Fruit fly (Drosophila melanogaster) whole organism, embryonic: ENCODE measurements around the gene faf.

ENCODE experiments used
- Aef1 ChIP-seq: fragments of 200-800 bp; sonication (Bioruptor generic); IDR thresholded peaks from 3 replicates; pipeline ENCODE4 v1.3.6; 2022; ENCODE audit warnings: missing biosample characterization, missing genetic modification characterization
- Antp ChIP-seq: fragments of 200-800 bp; sonication (Bioruptor generic); optimal IDR thresholded peaks from 3 replicates; lab custom pipeline; 2016; ENCODE audit warnings: missing biosample characterization, missing genetic modification characterization
- Atf-2 ChIP-seq: fragments of 200-800 bp; sonication (Bioruptor generic); optimal IDR thresholded peaks from 2 replicates; lab custom pipeline; 2016; ENCODE audit warnings: missing biosample characterization, missing genetic modification characterization
- CG10267 ChIP-seq: fragments of 200-800 bp; sonication (Bioruptor generic); optimal IDR thresholded peaks from 2 replicates; lab custom pipeline; 2018; ENCODE audit warnings: missing biosample characterization, mild to moderate bottlenecking, missing genetic modification characterization, moderate library complexity
- CG11247 ChIP-seq: fragments of 200-800 bp; sonication (Bioruptor generic); IDR thresholded peaks from 2 replicates; pipeline ENCODE4 v1.3.6; 2022; ENCODE audit warnings: missing biosample characterization, missing genetic modification characterization
- CG13775 ChIP-seq: fragments of 200-800 bp; sonication (Bioruptor generic); optimal IDR thresholded peaks from 3 replicates; lab custom pipeline; 2017; ENCODE audit warnings: missing biosample characterization, mild to moderate bottlenecking, missing genetic modification characterization
- CG14667 ChIP-seq: fragments of 200-800 bp; sonication (Bioruptor generic); IDR thresholded peaks from 2 replicates; pipeline ENCODE4 v1.3.6; 2022; ENCODE audit warnings: missing biosample characterization, missing genetic modification characterization
- CG14710 ChIP-seq: fragments of 200-800 bp; sonication (Bioruptor generic); optimal IDR thresholded peaks from 3 replicates; lab custom pipeline; 2019; ENCODE audit warnings: missing biosample characterization, mild to moderate bottlenecking, missing genetic modification characterization, moderate library complexity
- CG15601 ChIP-seq: fragments of 200-800 bp; sonication (Bioruptor generic); optimal IDR thresholded peaks from 3 replicates; lab custom pipeline; 2019; ENCODE audit warnings: missing biosample characterization, mild to moderate bottlenecking, missing genetic modification characterization, moderate library complexity
- CG1832 ChIP-seq: fragments of 200-800 bp; sonication (Bioruptor generic); optimal IDR thresholded peaks from 2 replicates; lab custom pipeline; 2017; ENCODE audit warnings: missing biosample characterization, mild to moderate bottlenecking, missing genetic modification characterization, inconsistent platforms
- CG30403 ChIP-seq: fragments of 200-800 bp; sonication (Bioruptor generic); optimal IDR thresholded peaks from 3 replicates; lab custom pipeline; 2016; ENCODE audit warnings: missing biosample characterization, missing genetic modification characterization
- CG4328 ChIP-seq: fragments of 200-800 bp; sonication (Bioruptor generic); optimal IDR thresholded peaks from 3 replicates; lab custom pipeline; 2017; ENCODE audit warnings: missing biosample characterization, missing genetic modification reagents, missing genetic modification characterization
- CG4424 ChIP-seq: fragments of 200-800 bp; sonication (Bioruptor generic); optimal IDR thresholded peaks from 3 replicates; lab custom pipeline; 2016; ENCODE audit warnings: missing biosample characterization, missing genetic modification characterization
- CG6813 ChIP-seq: fragments of 200-800 bp; sonication (Bioruptor generic); optimal IDR thresholded peaks from 2 replicates; lab custom pipeline; 2017; ENCODE audit warnings: missing biosample characterization, missing genetic modification characterization, mild to moderate bottlenecking, moderate library complexity, missing genetic modification reagents
- CG8281 ChIP-seq: fragments of 200-800 bp; sonication (Bioruptor generic); optimal IDR thresholded peaks from 2 replicates; lab custom pipeline; 2018; ENCODE audit warnings: missing biosample characterization, mild to moderate bottlenecking, missing genetic modification characterization, moderate library complexity
- CG9437 ChIP-seq: fragments of 200-800 bp; sonication (Bioruptor generic); optimal IDR thresholded peaks from 2 replicates; lab custom pipeline; 2018; ENCODE audit warnings: missing biosample characterization, mild to moderate bottlenecking, missing genetic modification characterization
- CG9609 ChIP-seq: fragments of 200-800 bp; sonication (Bioruptor generic); optimal IDR thresholded peaks from 3 replicates; lab custom pipeline; 2016; ENCODE audit warnings: missing biosample characterization, missing genetic modification characterization
- CG9727 ChIP-seq: fragments of 200-800 bp; sonication (Bioruptor generic); optimal IDR thresholded peaks from 3 replicates; lab custom pipeline; 2017; ENCODE audit warnings: missing biosample characterization, mild to moderate bottlenecking, missing genetic modification characterization
- CG9932 ChIP-seq: fragments of 200-800 bp; sonication (Bioruptor generic); IDR thresholded peaks from 2 replicates; pipeline ENCODE4 v1.3.6; 2022; ENCODE audit warnings: missing biosample characterization, missing genetic modification characterization
- Dp ChIP-seq: fragments of 200-800 bp; sonication (Bioruptor generic); optimal IDR thresholded peaks from 2 replicates; lab custom pipeline; 2018; ENCODE audit warnings: missing biosample characterization, mild to moderate bottlenecking, missing genetic modification characterization, moderate library complexity
- HLH54F ChIP-seq: fragments of 200-800 bp; sonication (Bioruptor generic); optimal IDR thresholded peaks from 3 replicates; lab custom pipeline; 2016; ENCODE audit warnings: missing biosample characterization, missing genetic modification characterization
- Max ChIP-seq: fragments of 200-800 bp; sonication (Bioruptor generic); optimal IDR thresholded peaks from 2 replicates; lab custom pipeline; 2016; ENCODE audit warnings: missing biosample characterization, mild to moderate bottlenecking, missing genetic modification characterization
- NK7.1 ChIP-seq: fragments of 200-800 bp; sonication (Bioruptor generic); optimal IDR thresholded peaks from 3 replicates; lab custom pipeline; 2016; ENCODE audit warnings: missing biosample characterization, missing genetic modification characterization
- Optix ChIP-seq: fragments of 200-800 bp; sonication (Bioruptor generic); IDR thresholded peaks from 3 replicates; pipeline ENCODE4 v1.3.6; 2022; ENCODE audit warnings: missing biosample characterization, missing genetic modification characterization
- Ptx1 ChIP-seq: fragments of 200-800 bp; sonication (Bioruptor generic); IDR thresholded peaks from 2 replicates; pipeline ENCODE4 v1.3.6; 2022; ENCODE audit warnings: missing biosample characterization, missing genetic modification characterization
- ash1 ChIP-seq: fragments of 200-800 bp; sonication (Bioruptor generic); optimal IDR thresholded peaks from 2 replicates; lab custom pipeline; 2018; ENCODE audit warnings: missing biosample characterization, mild to moderate bottlenecking, missing genetic modification characterization
- ato ChIP-seq: fragments of 200-800 bp; sonication (Bioruptor generic); IDR thresholded peaks from 2 replicates; pipeline ENCODE4 v1.3.6; 2022; ENCODE audit warnings: missing biosample characterization, missing genetic modification characterization; ENCODE audit not compliant: partially characterized antibody
- corto ChIP-seq: fragments of 200-800 bp; sonication (Bioruptor generic); optimal IDR thresholded peaks from 2 replicates; lab custom pipeline; 2016; ENCODE audit warnings: missing biosample characterization, mild to moderate bottlenecking, missing genetic modification characterization, moderate library complexity
- dmrt99B ChIP-seq: fragments of 200-800 bp; sonication (Bioruptor generic); optimal IDR thresholded peaks from 2 replicates; lab custom pipeline; 2018; ENCODE audit warnings: missing biosample characterization, mild to moderate bottlenecking, missing genetic modification characterization, moderate library complexity
- fru ChIP-seq: fragments of >200 bp; optimal IDR thresholded peaks from 2 replicates; lab custom pipeline; 2017
- gfzf ChIP-seq: fragments of 200-800 bp; sonication (Bioruptor generic); optimal IDR thresholded peaks from 2 replicates; lab custom pipeline; 2016; ENCODE audit warnings: missing biosample characterization, mild to moderate bottlenecking, missing genetic modification characterization, moderate library complexity
- ken ChIP-seq: fragments of 200-800 bp; sonication (Bioruptor generic); IDR thresholded peaks from 3 replicates; pipeline ENCODE4 v1.3.6; 2022; ENCODE audit warnings: missing biosample characterization, missing genetic modification characterization
- lilli ChIP-seq: fragments of 200-800 bp; sonication (Bioruptor generic); optimal IDR thresholded peaks from 3 replicates; lab custom pipeline; 2016; ENCODE audit warnings: missing biosample characterization, missing genetic modification characterization
- maf-S ChIP-seq: fragments of 200-800 bp; sonication (Bioruptor generic); optimal IDR thresholded peaks from 2 replicates; lab custom pipeline; 2016; ENCODE audit warnings: missing biosample characterization, missing genetic modification characterization
- mld ChIP-seq: fragments of 200-800 bp; sonication (Bioruptor generic); IDR thresholded peaks from 3 replicates; pipeline ENCODE4 v1.3.6; 2022; ENCODE audit warnings: missing biosample characterization, missing genetic modification characterization; ENCODE audit not compliant: partially characterized antibody
- nau ChIP-seq: fragments of 200-800 bp; sonication (Bioruptor generic); optimal IDR thresholded peaks from 3 replicates; lab custom pipeline; 2017; ENCODE audit warnings: missing biosample characterization, mild to moderate bottlenecking, missing genetic modification characterization, missing genetic modification reagents
- nerfin-1 ChIP-seq: fragments of 200-800 bp; sonication (Bioruptor generic); optimal IDR thresholded peaks from 3 replicates; lab custom pipeline; 2019; ENCODE audit warnings: missing biosample characterization, mild to moderate bottlenecking, missing genetic modification characterization, moderate library complexity
- pan ChIP-seq, 4 experiments: fragments of >200 bp in 3 of 4; fragments of 200-800 bp in 1 of 4; sonication (Bioruptor generic) in 1 of 4; optimal IDR thresholded peaks in 3 of 4; IDR thresholded peaks in 1 of 4; 2 replicates each; pipeline versions ENCODE4 v1.3.6 to Lab custom; 2017 to 2022; ENCODE audit warnings: missing biosample characterization in 2 of 4, missing genetic modification characterization in 2 of 4, mixed read lengths in 1 of 4
- ranshi ChIP-seq: fragments of 200-800 bp; sonication (Bioruptor generic); IDR thresholded peaks from 2 replicates; pipeline ENCODE4 v1.3.6; 2022; ENCODE audit warnings: missing biosample characterization, missing genetic modification characterization
- row ChIP-seq: fragments of 200-800 bp; sonication (Bioruptor generic); IDR thresholded peaks from 3 replicates; pipeline ENCODE4 v1.3.6; 2022; ENCODE audit warnings: missing biosample characterization, missing genetic modification characterization
- scrt ChIP-seq: fragments of 200-800 bp; sonication (Bioruptor generic); optimal IDR thresholded peaks from 2 replicates; lab custom pipeline; 2018; ENCODE audit warnings: missing biosample characterization, mild to moderate bottlenecking, missing genetic modification characterization, moderate library complexity
- slou ChIP-seq: fragments of 200-800 bp; sonication (Bioruptor generic); optimal IDR thresholded peaks from 3 replicates; lab custom pipeline; 2016; ENCODE audit warnings: missing biosample characterization, missing genetic modification characterization
- sob ChIP-seq: fragments of 200-800 bp; sonication (Bioruptor generic); IDR thresholded peaks from 2 replicates; pipeline ENCODE4 v1.3.6; 2022; ENCODE audit warnings: missing biosample characterization, missing genetic modification characterization
- stwl ChIP-seq: fragments of 200-800 bp; sonication (Bioruptor generic); optimal IDR thresholded peaks from 3 replicates; lab custom pipeline; 2018; ENCODE audit warnings: missing biosample characterization, mild to moderate bottlenecking, missing genetic modification characterization, moderate library complexity
- sug ChIP-seq: fragments of 200-800 bp; optimal IDR thresholded peaks from 2 replicates; lab custom pipeline; 2019; ENCODE audit warnings: missing biosample characterization, mild to moderate bottlenecking, missing genetic modification characterization, moderate library complexity
- zen ChIP-seq: fragments of 200-800 bp; sonication (Bioruptor generic); optimal IDR thresholded peaks from 3 replicates; lab custom pipeline; 2018; ENCODE audit warnings: missing biosample characterization, mild to moderate bottlenecking, missing genetic modification characterization, moderate library complexity

The faf gene

dm6 chr3R:31777482-31778165 lies 804 bp downstream of the faf start (continued):
- TF ChIP-seq sug (tag; lab: Kevin White, UChicago) (no peak), scrt (no peak), CG6813 (peak; percentile 12), Max (GFP tag; lab: Kevin White, UChicago) (no peak), CG1832 (GFP tag; lab: Kevin White, UChicago) (no peak), fru (no peak), pan (optimal IDR thresholded peaks at IDR 0.05; lab: Kevin White, UChicago) (no peak), pan (GFP tag; optimal IDR thresholded peaks at IDR 0.05 in 1 of 2, IDR thresholded peaks at IDR 0.05 in 1 of 2) (no peak), CG8281 (tag; lab: Kevin White, UChicago) (no peak), dmrt99B (tag; lab: Kevin White, UChicago) (no peak)

- TF ChIP-seq maf-S (GFP tag; lab: Kevin White, UChicago) (no peak), ash1 (GFP tag; lab: Kevin White, UChicago) (no peak), ken (GFP tag; lab: Robert Waterston, UW) (peak; percentile 20; the same call in 1 of the 3 replicates), CG9727 (GFP tag; lab: Kevin White, UChicago) (no peak), CG9609 (GFP tag; lab: Kevin White, UChicago) (peak; percentile 19), stwl (tag; lab: Kevin White, UChicago) (peak; percentile 86), CG14710 (tag; lab: Kevin White, UChicago) (peak; percentile 60), Antp (peak; percentile 37), CG30403 (GFP tag; lab: Kevin White, UChicago) (peak; percentile 65), lilli (GFP tag; lab: Kevin White, UChicago) (peak; percentile 58), nau (GFP tag; lab: Kevin White, UChicago) (no peak), Dp (GFP tag; lab: Kevin White, UChicago) (peak; percentile 33), sob (GFP tag; lab: Robert Waterston, UW) (peak; percentile 37; the same call in 1 of the 2 replicates), CG10267 (tag; lab: Kevin White, UChicago) (peak; percentile 52), gfzf (peak; percentile 84), ato (peak; percentile 41; the same call in 1 of the 2 replicates), CG14667 (no peak), CG9437 (no peak), HLH54F (GFP tag; lab: Kevin White, UChicago) (peak; percentile 31), NK7.1 (GFP tag; lab: Kevin White, UChicago) (no peak), slou (no peak), CG9932 (GFP tag; lab: Robert Waterston, UW) (peak; percentile 45), nerfin-1 (tag; lab: Kevin White, UChicago) (no peak), CG4424 (peak; percentile 24), zen (tag; lab: Kevin White, UChicago) (peak; percentile 47), CG15601 (tag; lab: Kevin White, UChicago) (no peak), row (GFP tag; lab: Robert Waterston, UW) (peak; percentile 77), CG13775 (GFP tag; lab: Kevin White, UChicago) (peak; percentile 27), Aef1 (GFP tag; lab: Robert Waterston, UW) (peak; percentile 18; the same call in 1 of the 3 replicates), CG4328 (no peak), Ptx1 (GFP tag; lab: Robert Waterston, UW) (peak; percentile 51), Optix (GFP tag; lab: Robert Waterston, UW) (no peak), corto (GFP tag; lab: Kevin White, UChicago) (no peak), ranshi (GFP tag; lab: Robert Waterston, UW) (no peak), mld (GFP tag; lab: Robert Waterston, UW) (no peak), Atf-2 (GFP tag; lab: Kevin White, UChicago) (no peak), CG11247 (GFP tag; lab: Robert Waterston, UW) (0 out of 2 replicates have a peak, but pooled peaks have one; percentile 30)
Observed at dm6 chr3R:31793664-31794417, 17.0 kb downstream of the faf start, which contains the start of the genes Mccc1 and Acf. TSS of gene Mccc1 (minus strand) at chr3R:31793907. TSS of gene Acf (plus strand) at chr3R:31793981.
